Worm (Caenorhabditis elegans): ENCODE data around the gene C29F9.5.

The C29F9.5 gene

ce11 chrIII:157980-158379, 40.7 kb downstream of the C29F9.5 start:
- TF ChIP-seq flh-1 (GFP tag; optimal IDR thresholded peaks at IDR 0.05), result no peak
- no peak for TF ChIP-seq mep-1 (tag; optimal IDR thresholded peaks at IDR 0.05)
- no peak for TF ChIP-seq drap-1 (GFP tag; optimal IDR thresholded peaks at IDR 0.05)
- TF ChIP-seq lsy-2 (tag; optimal IDR thresholded peaks at IDR 0.05), result no peak
- TF ChIP-seq nhr-2 (tag; optimal IDR thresholded peaks at IDR 0.05), result no peak
- TF ChIP-seq cnd-1 (tag; optimal IDR thresholded peaks at IDR 0.05), result no peak

ce11 chrIII:159149-159548, 41.8 kb downstream of the C29F9.5 start:
- TF ChIP-seq cnd-1 (tag; optimal IDR thresholded peaks at IDR 0.05) (no peak), ztf-11 (tag; optimal IDR thresholded peaks at IDR 0.05) (no peak), unc-39 (tag; optimal IDR thresholded peaks at IDR 0.05) (no peak), mab-5 (tag; optimal IDR thresholded peaks at IDR 0.05) (no peak), unc-62 (GFP tag; optimal IDR thresholded peaks at IDR 0.05) (no peak)

ce11 chrIII:159665-160064, 42.4 kb downstream of the C29F9.5 start:
- peak; percentile 4 for TF ChIP-seq ham-2 (GFP tag; optimal IDR thresholded peaks at IDR 0.05)
- TF ChIP-seq mls-2 (tag; optimal IDR thresholded peaks at IDR 0.05), result no peak

- TF ChIP-seq elt-3 (tag; optimal IDR thresholded peaks at IDR 0.05), result no peak
- TF ChIP-seq drap-1 (GFP tag; optimal IDR thresholded peaks at IDR 0.05), result no peak
- no peak for TF ChIP-seq mab-5 (tag; optimal IDR thresholded peaks at IDR 0.05)
- no peak for TF ChIP-seq lsy-2 (tag; optimal IDR thresholded peaks at IDR 0.05)
- TF ChIP-seq blmp-1 (tag; optimal IDR thresholded peaks at IDR 0.05), result no peak
- TF ChIP-seq mep-1 (tag; optimal IDR thresholded peaks at IDR 0.05), result no peak
- no peak for TF ChIP-seq unc-39 (tag; optimal IDR thresholded peaks at IDR 0.05)
These were observed 47.5 kb downstream of the C29F9.5 start, which contains the start of gene F40G9.8 for ce11 chrIII:164775-165174. Gene F40G9.8, minus strand, starts transcription at chrIII:164875.

ce11 chrIII:165390-165789, 48.1 kb downstream of the C29F9.5 start, which contains the start of gene F40G9.7:
Gene F40G9.7, plus strand, starts transcription at chrIII:165690.
- no peak for TF ChIP-seq tbx-8 (GFP tag; optimal IDR thresholded peaks at IDR 0.05)
- TF ChIP-seq nhr-12 (tag; optimal IDR thresholded peaks at IDR 0.05), result no peak
- TF ChIP-seq M03D4.4 (tag; optimal IDR thresholded peaks at IDR 0.05), result no peak
- TF ChIP-seq lin-32 (GFP tag; optimal IDR thresholded peaks at IDR 0.05), result no peak
- no peak for TF ChIP-seq mep-1 (tag; optimal IDR thresholded peaks at IDR 0.05)
- no peak for TF ChIP-seq cnd-1 (tag; optimal IDR thresholded peaks at IDR 0.05)
- TF ChIP-seq sem-2 (GFP tag; optimal IDR thresholded peaks at IDR 0.05), result no peak
- no peak for TF ChIP-seq nhr-237 (tag; optimal IDR thresholded peaks at IDR 0.05)
- no peak for TF ChIP-seq mab-5 (tag; optimal IDR thresholded peaks at IDR 0.05)
- no peak for TF ChIP-seq ham-2 (GFP tag; optimal IDR thresholded peaks at IDR 0.05)
- TF ChIP-seq flh-1 (GFP tag; optimal IDR thresholded peaks at IDR 0.05), result no peak
- no peak for TF ChIP-seq elt-1 (tag; optimal IDR thresholded peaks at IDR 0.05; ENCODE audit: borderline replicate concordance, insufficient read depth)
- TF ChIP-seq mls-2 (tag; optimal IDR thresholded peaks at IDR 0.05), result no peak
- no peak for TF ChIP-seq blmp-1 (tag; optimal IDR thresholded peaks at IDR 0.05)
- no peak for TF ChIP-seq ztf-11 (tag; optimal IDR thresholded peaks at IDR 0.05)
- no peak for TF ChIP-seq unc-39 (tag; optimal IDR thresholded peaks at IDR 0.05)
- TF ChIP-seq lsy-2 (tag; optimal IDR thresholded peaks at IDR 0.05), result no peak
- TF ChIP-seq nhr-2 (tag; optimal IDR thresholded peaks at IDR 0.05), result no peak
- no peak for TF ChIP-seq bed-3 (GFP tag; optimal IDR thresholded peaks at IDR 0.05)
- TF ChIP-seq unc-120 (tag; optimal IDR thresholded peaks at IDR 0.05; ENCODE audit: poor library complexity, severe bottlenecking), result no peak

Data from whole organism, mixed stage, embryonic.